Fruit fly (Drosophila melanogaster): ENCODE results near the gene CG14297.

DNA sequence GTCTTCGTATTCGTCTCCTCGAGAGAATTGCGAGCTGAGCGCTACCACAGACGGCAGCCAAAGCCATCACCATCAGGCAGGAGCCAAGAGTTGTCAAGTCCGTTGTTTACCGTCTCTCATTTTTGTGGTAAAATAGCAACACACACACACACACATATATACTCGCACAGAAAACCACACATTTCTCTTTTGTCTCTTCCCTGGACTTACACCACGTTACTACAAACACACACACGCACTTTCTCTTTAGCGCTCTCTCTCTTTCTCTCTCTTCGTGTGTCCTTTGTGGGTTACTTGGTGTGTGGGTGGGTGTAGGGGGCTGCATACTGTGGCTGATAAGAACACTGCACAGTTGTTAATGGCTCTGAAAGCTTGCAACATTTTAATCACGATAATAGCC is 33.8 kb downstream of the CG14297 start:
- no peak for TF ChIP-seq Pif1B (GFP tag; optimal IDR thresholded peaks at IDR 0.05)
- TF ChIP-seq CG8159 (tag; optimal IDR thresholded peaks at IDR 0.05) = no peak
- TF ChIP-seq D1 (tag; optimal IDR thresholded peaks at IDR 0.05) = no peak
- TF ChIP-seq CG34367 (tag; optimal IDR thresholded peaks at IDR 0.05) = no peak
- TF ChIP-seq gl (tag; optimal IDR thresholded peaks at IDR 0.05) = no peak
